Fruit fly (Drosophila melanogaster) S2 (cell line): ENCODE data around the gene Spase12.

ENCODE experiments used
- CG8478 ChIP-seq: fragments of >200 bp; optimal IDR thresholded peaks from 2 replicates; lab custom pipeline; 2018
- CTCF ChIP-seq, 2 experiments: fragments of >200 bp; optimal IDR thresholded peaks; 2 replicates each; lab custom pipeline; 2018

DNA sequence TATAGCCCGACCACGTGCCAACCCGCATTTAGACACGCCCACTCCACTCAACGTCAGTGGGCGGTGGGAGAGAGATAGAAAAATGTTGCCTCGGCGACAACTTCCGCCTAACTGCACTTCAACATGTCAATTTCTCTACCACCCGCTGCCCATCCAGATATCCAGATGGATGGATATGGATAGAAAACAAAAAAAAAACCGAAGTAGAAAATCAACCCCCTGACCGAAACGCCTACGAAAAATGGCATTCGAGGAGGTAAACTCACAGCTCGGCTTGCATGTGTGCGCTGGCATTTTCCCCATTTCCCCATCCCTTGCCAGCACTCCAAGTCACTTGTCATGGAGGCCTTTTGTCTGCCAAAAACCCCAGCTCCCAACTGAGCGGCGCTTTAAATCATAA is 24.2 kb downstream of the Spase12 start:
- no peak for TF ChIP-seq CG8478 (lab: Kevin White, UChicago)
- TF ChIP-seq CTCF (optimal IDR thresholded peaks at IDR 0.05; lab: Kevin White, UChicago) = no peak
